Fruit fly (Drosophila melanogaster): ENCODE results near the gene CG16815.

CG16815 gene

DNA sequence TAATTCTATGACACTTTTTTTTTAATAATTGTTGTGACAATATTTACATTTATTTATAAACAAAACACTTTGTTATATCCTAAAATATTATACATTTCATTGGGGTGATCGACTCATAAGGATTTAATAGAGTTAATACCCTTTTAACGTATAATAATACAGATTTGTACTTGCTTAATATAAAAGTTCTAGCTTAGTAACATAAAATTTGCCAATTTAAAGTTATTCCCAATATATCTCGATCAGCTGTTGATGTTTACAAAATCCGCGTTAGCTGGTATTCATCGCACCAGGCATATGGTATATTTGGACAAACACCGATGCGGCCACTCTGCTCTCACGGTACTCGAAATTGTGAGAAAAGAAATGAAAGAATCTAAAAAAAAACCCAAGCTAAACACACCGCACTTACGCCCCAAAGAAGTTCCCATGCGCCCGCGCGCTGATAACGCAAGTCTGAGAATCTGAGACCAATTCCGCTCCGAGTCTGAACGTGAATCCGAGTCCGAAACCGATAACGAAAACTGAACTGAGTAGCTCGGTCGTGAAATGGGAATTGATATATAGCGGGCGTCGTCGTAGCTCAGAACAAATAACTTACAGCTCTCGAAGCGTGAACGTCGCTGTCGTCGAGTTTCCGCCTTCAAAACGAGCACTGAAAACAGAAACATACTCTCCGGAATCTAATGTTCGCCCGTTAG, 26.0 kb upstream of the CG16815 start, which contains the start of gene Pect (continued):
- TF ChIP-seq CG9727 (GFP tag; optimal IDR thresholded peaks at IDR 0.05) (peak; percentile 37), rib (GFP tag; IDR thresholded peaks at IDR 0.05) (no peak), CG10209 (GFP tag; optimal IDR thresholded peaks at IDR 0.05) (no peak), CG31224 (GFP tag; IDR thresholded peaks at IDR 0.05) (no peak), CG12659 (GFP tag; optimal IDR thresholded peaks at IDR 0.05) (peak; percentile 11), slbo (GFP tag; IDR thresholded peaks at IDR 0.05) (peak; percentile 73), Rfx (GFP tag; IDR thresholded peaks at IDR 0.05) (peak; percentile 27; the same call in 1 of the 2 replicates), CG13775 (GFP tag; optimal IDR thresholded peaks at IDR 0.05) (peak; percentile 52), kay (GFP tag; optimal IDR thresholded peaks at IDR 0.05) (no peak), Ptx1 (GFP tag; IDR thresholded peaks at IDR 0.05) (peak; percentile 60), CG31365 (tag; optimal IDR thresholded peaks at IDR 0.05) (no peak), sr (GFP tag; IDR thresholded peaks at IDR 0.05) (no peak), Meics (GFP tag; optimal IDR thresholded peaks at IDR 0.05) (no peak), CG13624 (GFP tag; optimal IDR thresholded peaks at IDR 0.05) (no peak), HLH3B (GFP tag; IDR thresholded peaks at IDR 0.05) (no peak; the same call in 1 of the 2 replicates), br (optimal IDR thresholded peaks at IDR 0.05) (no peak), CG18764 (GFP tag; optimal IDR thresholded peaks at IDR 0.05) (no peak), nmo (GFP tag; optimal IDR thresholded peaks at IDR 0.05) (peak; percentile 73), CG30020 (tag; optimal IDR thresholded peaks at IDR 0.05) (peak; percentile 16), eve (GFP tag; optimal IDR thresholded peaks at IDR 0.05) (no peak), CG1603 (tag; optimal IDR thresholded peaks at IDR 0.05) (no peak), NC2α (GFP tag; optimal IDR thresholded peaks at IDR 0.05) (peak; percentile 8), CG7357 (GFP tag; IDR thresholded peaks at IDR 0.05) (no peak), CG12744 (GFP tag; optimal IDR thresholded peaks at IDR 0.05) (no peak), CG4404 (GFP tag; IDR thresholded peaks at IDR 0.05) (no peak), CG42726 (GFP tag; IDR thresholded peaks at IDR 0.05; ENCODE audit: partially characterized antibody) (no peak), Optix (GFP tag; IDR thresholded peaks at IDR 0.05) (no peak), ttk (GFP tag; IDR thresholded peaks at IDR 0.05) (no peak), sima (GFP tag; optimal IDR thresholded peaks at IDR 0.05) (no peak), MTF-1 (GFP tag; optimal IDR thresholded peaks at IDR 0.05; ENCODE audit: borderline replicate concordance) (no peak), sug (tag; optimal IDR thresholded peaks at IDR 0.05) (peak; percentile 29), CG8944 (GFP tag; optimal IDR thresholded peaks at IDR 0.05) (no peak), crp (GFP tag; optimal IDR thresholded peaks at IDR 0.05) (peak; percentile 82 to 95), pho (GFP tag; optimal IDR thresholded peaks at IDR 0.05) (no peak), croc (GFP tag; conservative IDR thresholded peaks at IDR 0.05) (no peak), zen2 (GFP tag; IDR thresholded peaks at IDR 0.05; ENCODE audit: partially characterized antibody) (no peak), bcd (GFP tag; optimal IDR thresholded peaks at IDR 0.05) (no peak), CG12219 (GFP tag; optimal IDR thresholded peaks at IDR 0.05) (no peak), Hsf (GFP tag; optimal IDR thresholded peaks at IDR 0.05) (no peak), CG1602 (GFP tag; optimal IDR thresholded peaks at IDR 0.05) (peak; percentile 43), ro (GFP tag; IDR thresholded peaks at IDR 0.05) (no peak), fd3F (GFP tag; optimal IDR thresholded peaks at IDR 0.05) (no peak), sens (GFP tag) (peak; percentile 6), Mrtf (GFP tag; IDR thresholded peaks at IDR 0.05) (no peak), CG17612 (GFP tag; IDR thresholded peaks at IDR 0.05) (no peak), nerfin-2 (GFP tag; IDR thresholded peaks at IDR 0.05; ENCODE audit: partially characterized antibody) (no peak; the same call in 1 of the 2 replicates), Max (GFP tag; optimal IDR thresholded peaks at IDR 0.05) (no peak), CG18262 (tag; optimal IDR thresholded peaks at IDR 0.05) (no peak), CG17912 (GFP tag; optimal IDR thresholded peaks at IDR 0.05) (no peak), Atf3 (GFP tag; optimal IDR thresholded peaks at IDR 0.05) (no peak), CG30403 (GFP tag; optimal IDR thresholded peaks at IDR 0.05) (peak; percentile 26)

All from whole organism, embryonic.